Worm (Caenorhabditis elegans): ENCODE data around the gene F41G3.18.

DNA sequence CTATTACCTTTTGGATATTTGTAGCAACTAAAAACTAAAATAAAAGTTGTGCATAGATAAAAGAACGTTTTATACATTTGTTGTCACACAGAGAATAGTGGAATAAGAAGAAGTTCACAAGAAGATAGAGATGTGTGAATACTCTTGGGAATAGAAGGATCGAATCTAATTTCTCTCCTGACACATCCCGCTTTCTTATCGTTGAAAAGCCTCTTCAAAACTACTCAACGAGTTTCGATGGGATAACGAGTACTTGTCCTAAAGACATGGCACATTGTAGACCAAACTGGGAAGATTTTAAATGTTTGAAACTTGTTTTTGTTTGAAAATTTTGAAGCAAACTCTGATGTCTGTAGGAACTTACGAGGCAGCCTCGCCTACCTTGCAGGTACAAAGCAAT lies 4.4 kb downstream of the F41G3.18 start:
- TF ChIP-seq him-1 (tag; optimal IDR thresholded peaks at IDR 0.05) (no peak), W03F9.2 (tag; optimal IDR thresholded peaks at IDR 0.05) (no peak), dao-5 (tag; optimal IDR thresholded peaks at IDR 0.05) (no peak)
